Worm (Caenorhabditis elegans) whole organism, young adult: Measurements from ENCODE around the gene ttll-4.
A peak's percentile ranks its signal among the peaks of the same experiment; 100 is the strongest.

ENCODE experiments used
- B0336.3 ChIP-seq: fragments of 200-800 bp; sonication (Bioruptor generic); IDR thresholded peaks from 2 replicates; pipeline ENCODE4 v1.3.6; 2022; ENCODE audit warnings: missing genetic modification characterization, missing compliant biosample characterization
- D2030.7 ChIP-seq: fragments of 200-800 bp; sonication (Bioruptor generic); IDR thresholded peaks from 2 replicates; pipeline ENCODE4 v1.3.6; 2022; ENCODE audit warnings: missing genetic modification reagents, missing genetic modification characterization, missing compliant biosample characterization
- F10E7.11 ChIP-seq: sonication (generic microtip); optimal IDR thresholded peaks from 2 replicates; lab custom pipeline; 2017; ENCODE audit warnings: mild to moderate bottlenecking, missing genetic modification characterization, moderate library complexity, missing compliant biosample characterization
- F22D6.2 ChIP-seq: sonication (generic microtip); optimal IDR thresholded peaks from 2 replicates; lab custom pipeline; 2016; ENCODE audit warnings: mild to moderate bottlenecking, missing genetic modification characterization, missing compliant biosample characterization
- F33H1.4 ChIP-seq: fragments of 200-800 bp; sonication (Bioruptor generic); IDR thresholded peaks from 2 replicates; pipeline ENCODE4 v1.3.6; 2022; ENCODE audit warnings: missing genetic modification reagents, missing genetic modification characterization, missing compliant biosample characterization
- F57A8.1 ChIP-seq: fragments of 200-800 bp; sonication (Bioruptor generic); optimal IDR thresholded peaks from 2 replicates; lab custom pipeline; 2018; ENCODE audit warnings: mild to moderate bottlenecking, missing genetic modification characterization, moderate library complexity, missing compliant biosample characterization
- T07F8.4 ChIP-seq: sonication (generic microtip); optimal IDR thresholded peaks from 2 replicates; lab custom pipeline; 2016; ENCODE audit warnings: mild to moderate bottlenecking, missing genetic modification characterization, moderate library complexity, missing compliant biosample characterization
- Y67H2A.10 ChIP-seq: fragments of 200-800 bp; sonication (Bioruptor generic); conservative IDR thresholded peaks from 2 replicates; pipeline ENCODE4 v1.3.6; 2022; ENCODE audit warnings: missing genetic modification reagents, missing genetic modification characterization, missing compliant biosample characterization
- akir-1 ChIP-seq: fragments of 200-800 bp; sonication (Bioruptor generic); optimal IDR thresholded peaks from 2 replicates; lab custom pipeline; 2018; ENCODE audit warnings: mild to moderate bottlenecking, missing genetic modification characterization, moderate library complexity, missing compliant biosample characterization
- attf-3 ChIP-seq: fragments of 200-800 bp; sonication (Bioruptor generic); conservative IDR thresholded peaks from 2 replicates; pipeline ENCODE4 v1.3.6; 2022; ENCODE audit warnings: missing genetic modification reagents, missing genetic modification characterization, missing compliant biosample characterization
- bed-2 ChIP-seq: fragments of 200-800 bp; sonication (Bioruptor generic); IDR thresholded peaks from 2 replicates; pipeline ENCODE4 v1.3.6; 2022; ENCODE audit warnings: missing genetic modification reagents, missing genetic modification characterization, missing compliant biosample characterization
- cebp-1 ChIP-seq, 2 experiments: fragments of 200-800 bp in 1 of 2; sonication (Bioruptor generic) in 1 of 2; sonication (generic microtip) in 1 of 2; IDR thresholded peaks in 1 of 2; optimal IDR thresholded peaks in 1 of 2; 2 replicates each; pipeline versions ENCODE4 v1.3.6 to Lab custom; 2017 to 2022; ENCODE audit warnings: missing compliant biosample characterization in 2 of 2, missing genetic modification characterization in 2 of 2, mild to moderate bottlenecking in 1 of 2, missing genetic modification reagents in 1 of 2, moderate library complexity in 1 of 2
- cebp-2 ChIP-seq: fragments of 200-800 bp; sonication (Bioruptor generic); IDR thresholded peaks from 2 replicates; pipeline ENCODE4 v1.3.6; 2022; ENCODE audit warnings: missing genetic modification characterization, missing compliant biosample characterization
- ceh-40 ChIP-seq: fragments of 200-800 bp; sonication (Bioruptor generic); IDR thresholded peaks from 2 replicates; pipeline ENCODE4 v1.3.6; 2022; ENCODE audit warnings: missing genetic modification characterization, missing compliant biosample characterization
- ceh-91 ChIP-seq: fragments of 200-800 bp; sonication (Bioruptor generic); IDR thresholded peaks from 2 replicates; pipeline ENCODE4 v1.3.6; 2022; ENCODE audit warnings: missing genetic modification reagents, missing genetic modification characterization, missing compliant biosample characterization
- chd-7 ChIP-seq: sonication (generic microtip); optimal IDR thresholded peaks from 2 replicates; lab custom pipeline; 2016; ENCODE audit warnings: mild to moderate bottlenecking, missing genetic modification characterization, moderate library complexity, missing compliant biosample characterization
- die-1 ChIP-seq: sonication (generic microtip); optimal IDR thresholded peaks from 2 replicates; lab custom pipeline; 2016; ENCODE audit warnings: missing genotype, mild to moderate bottlenecking, missing genetic modification characterization, missing compliant biosample characterization
- dox-1 ChIP-seq: fragments of 200-800 bp; sonication (Bioruptor generic); IDR thresholded peaks from 2 replicates; pipeline ENCODE4 v1.3.6; 2022; ENCODE audit warnings: missing genetic modification reagents, missing genetic modification characterization, missing compliant biosample characterization
- dpl-1 ChIP-seq: fragments of 150-350 bp; optimal IDR thresholded peaks from 2 replicates; lab custom pipeline; 2014; ENCODE audit warnings: missing biosample characterization, missing genetic modification reagents, missing genetic modification characterization
- efl-1 ChIP-seq: fragments of 150-350 bp; optimal IDR thresholded peaks from 2 replicates; lab custom pipeline; 2014; ENCODE audit warnings: missing biosample characterization, missing genetic modification reagents, missing genetic modification characterization
- egrh-3 ChIP-seq: fragments of 200-800 bp; sonication (Bioruptor generic); IDR thresholded peaks from 2 replicates; pipeline ENCODE4 v1.3.6; 2022; ENCODE audit warnings: missing genetic modification reagents, missing genetic modification characterization, missing compliant biosample characterization
- ekl-4 ChIP-seq: fragments of 200-800 bp; sonication (Bioruptor generic); IDR thresholded peaks from 2 replicates; pipeline ENCODE4 v1.3.6; 2022; ENCODE audit warnings: missing genetic modification reagents, missing genetic modification characterization, missing compliant biosample characterization
- fkh-3 ChIP-seq: sonication (generic microtip); optimal IDR thresholded peaks from 2 replicates; lab custom pipeline; 2016; ENCODE audit warnings: mild to moderate bottlenecking, missing genetic modification characterization, missing compliant biosample characterization
- hmg-1.2 ChIP-seq: fragments of 200-800 bp; sonication (Bioruptor generic); IDR thresholded peaks from 2 replicates; pipeline ENCODE4 v1.3.6; 2022; ENCODE audit warnings: missing genetic modification reagents, missing genetic modification characterization, missing compliant biosample characterization
- hmg-20 ChIP-seq: fragments of 200-800 bp; sonication (Bioruptor generic); IDR thresholded peaks from 2 replicates; pipeline ENCODE4 v1.3.6; 2022; ENCODE audit warnings: missing genetic modification reagents, missing genetic modification characterization, missing compliant biosample characterization
- let-607 ChIP-seq, 2 experiments: fragments of 200-800 bp in 1 of 2; sonication (Bioruptor generic) in 1 of 2; sonication (generic microtip) in 1 of 2; optimal IDR thresholded peaks; 2 replicates each; lab custom pipeline; 2016 to 2018; ENCODE audit warnings: mild to moderate bottlenecking in 2 of 2, missing compliant biosample characterization in 2 of 2, missing genetic modification characterization in 2 of 2, moderate library complexity in 2 of 2, missing genotype in 1 of 2
- lin-26 ChIP-seq: fragments of 200-800 bp; sonication (Bioruptor generic); IDR thresholded peaks from 2 replicates; pipeline ENCODE4 v1.3.6; 2022; ENCODE audit warnings: missing genetic modification reagents, missing genetic modification characterization, missing compliant biosample characterization
- lin-35 ChIP-seq, 3 experiments: fragments of 150-350 bp in 2 of 3; sonication (generic microtip) in 1 of 3; optimal IDR thresholded peaks; 2 replicates each; lab custom pipeline; 2014 to 2018; ENCODE audit warnings: missing biosample characterization in 3 of 3, missing genetic modification characterization in 3 of 3, missing genetic modification reagents in 3 of 3
- lin-54 ChIP-seq: fragments of 200-800 bp; sonication (Bioruptor generic); optimal IDR thresholded peaks from 2 replicates; lab custom pipeline; 2018; ENCODE audit warnings: mild to moderate bottlenecking, missing genetic modification characterization, missing compliant biosample characterization
- lsl-1 ChIP-seq: fragments of 200-800 bp; sonication (Bioruptor generic); optimal IDR thresholded peaks from 2 replicates; lab custom pipeline; 2018; ENCODE audit warnings: mild to moderate bottlenecking, missing genetic modification characterization, moderate library complexity, missing compliant biosample characterization
- madf-10 ChIP-seq: sonication (generic microtip); optimal IDR thresholded peaks from 2 replicates; lab custom pipeline; 2016; ENCODE audit warnings: mild to moderate bottlenecking, missing genetic modification characterization, missing compliant biosample characterization
- madf-3 ChIP-seq: fragments of 200-800 bp; sonication (Bioruptor generic); IDR thresholded peaks from 2 replicates; pipeline ENCODE4 v1.3.6; 2022; ENCODE audit warnings: missing genetic modification reagents, missing genetic modification characterization, missing compliant biosample characterization
- madf-6 ChIP-seq: fragments of 200-800 bp; sonication (Bioruptor generic); IDR thresholded peaks from 2 replicates; pipeline ENCODE4 v1.3.6; 2022; ENCODE audit warnings: missing genetic modification reagents, missing genetic modification characterization, missing compliant biosample characterization
- nfya-1 ChIP-seq: sonication (generic microtip); optimal IDR thresholded peaks from 2 replicates; lab custom pipeline; 2017; ENCODE audit warnings: antibody characterized with exemption, missing compliant biosample characterization, missing genetic modification characterization, borderline replicate concordance; ENCODE audit not compliant: insufficient read depth
- nfyb-1 ChIP-seq: fragments of 200-800 bp; sonication (Bioruptor generic); IDR thresholded peaks from 2 replicates; pipeline ENCODE4 v1.3.6; 2022; ENCODE audit warnings: missing genetic modification reagents, missing genetic modification characterization, missing compliant biosample characterization
- nhr-120 ChIP-seq: fragments of 200-800 bp; sonication (Bioruptor generic); IDR thresholded peaks from 2 replicates; pipeline ENCODE4 v1.3.6; 2022; ENCODE audit warnings: missing genetic modification characterization, missing compliant biosample characterization
- rpc-1 ChIP-seq, 2 experiments: fragments of 150-350 bp in 1 of 2; sonication (generic microtip) in 1 of 2; optimal IDR thresholded peaks; 2 replicates each; lab custom pipeline; 2014 to 2018; ENCODE audit warnings: missing biosample characterization in 1 of 2, missing genetic modification characterization in 1 of 2, missing genetic modification reagents in 1 of 2, missing genotype in 1 of 2
- snpc-1.1 ChIP-seq: sonication (generic microtip); optimal IDR thresholded peaks from 2 replicates; lab custom pipeline; 2017; ENCODE audit warnings: missing genetic modification characterization, mild to moderate bottlenecking, missing compliant biosample characterization, antibody characterized with exemption, moderate library complexity, missing genotype, missing genetic modification reagents; ENCODE audit not compliant: insufficient read depth
- snpc-4 ChIP-seq, 5 experiments: fragments of 150-350 bp in 1 of 5; sonication (generic microtip) in 4 of 5; optimal IDR thresholded peaks; 2 replicates each; lab custom pipeline; 2014 to 2018; ENCODE audit warnings: missing genetic modification characterization in 5 of 5, missing biosample characterization in 3 of 5, antibody characterized with exemption in 2 of 5, mild to moderate bottlenecking in 2 of 5, missing compliant biosample characterization in 2 of 5, missing genotype in 2 of 5, moderate library complexity in 2 of 5, missing genetic modification reagents in 1 of 5
- sptf-2 ChIP-seq: fragments of 200-800 bp; sonication (Bioruptor generic); optimal IDR thresholded peaks from 2 replicates; lab custom pipeline; 2018; ENCODE audit warnings: mild to moderate bottlenecking, missing genetic modification characterization, missing compliant biosample characterization
- tbp1 ChIP-seq: fragments of 200-800 bp; sonication (Bioruptor generic); optimal IDR thresholded peaks from 2 replicates; lab custom pipeline; 2018; ENCODE audit warnings: mild to moderate bottlenecking, missing genetic modification characterization, missing compliant biosample characterization
- xnd-1 ChIP-seq: sonication (generic microtip); optimal IDR thresholded peaks from 2 replicates; lab custom pipeline; 2016; ENCODE audit warnings: missing genotype, missing genetic modification reagents, missing genetic modification characterization, missing compliant biosample characterization
- zfh-2 ChIP-seq: fragments of 200-800 bp; sonication (Bioruptor generic); conservative IDR thresholded peaks from 2 replicates; pipeline ENCODE4 v1.3.6; 2022; ENCODE audit warnings: missing genetic modification reagents, missing genetic modification characterization, missing compliant biosample characterization
- ztf-25 ChIP-seq: fragments of 200-800 bp; sonication (Bioruptor generic); IDR thresholded peaks from 2 replicates; pipeline ENCODE4 v1.3.6; 2022; ENCODE audit warnings: missing genetic modification reagents, missing genetic modification characterization, missing compliant biosample characterization

Gene ttll-4

DNA sequence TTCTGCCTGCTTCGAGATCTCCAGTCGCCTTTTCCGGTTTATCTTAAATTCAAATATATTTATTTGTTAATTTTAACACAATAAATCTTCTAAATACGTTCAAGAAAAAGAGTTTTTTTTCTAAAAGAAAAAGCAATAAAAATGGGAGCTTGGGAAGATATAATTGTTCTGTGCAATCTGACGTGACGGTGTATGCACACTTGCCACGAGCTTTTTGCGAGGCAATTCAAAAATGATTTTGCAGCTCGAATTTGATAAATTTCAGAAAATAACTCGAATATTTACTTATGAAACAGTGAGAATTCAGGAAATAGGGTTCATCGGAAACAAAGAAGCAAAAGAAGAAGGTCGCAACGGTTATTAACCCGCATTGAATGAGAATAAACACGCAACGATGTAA is 30.9 kb upstream of the ttll-4 start:
- no peak for TF ChIP-seq sptf-2 (GFP tag; lab: Kevin White, UChicago)
- TF ChIP-seq madf-6 (GFP tag; lab: Robert Waterston, UW) = peak; percentile 37; the same call in 1 of the 2 replicates
- peak; percentile 57 for TF ChIP-seq dpl-1 (GFP tag; lab: Kevin White, UChicago)
- no peak for TF ChIP-seq B0336.3 (GFP tag; lab: Robert Waterston, UW)
- no peak for TF ChIP-seq fkh-3 (tag; lab: Kevin White, UChicago)
- TF ChIP-seq snpc-4 (GFP tag; optimal IDR thresholded peaks at IDR 0.05; lab: Kevin White, UChicago) = no peak
- peak in 1 of 4 experiments; percentile 6 for TF ChIP-seq snpc-4 (tag; optimal IDR thresholded peaks at IDR 0.05; lab: Kevin White, UChicago)
- TF ChIP-seq zfh-2 (GFP tag; lab: Robert Waterston, UW) = no peak
- no peak for TF ChIP-seq rpc-1 (optimal IDR thresholded peaks at IDR 0.05; lab: Kevin White, UChicago)
- no peak for TF ChIP-seq rpc-1 (tag; optimal IDR thresholded peaks at IDR 0.05; lab: Kevin White, UChicago)
- peak; percentile 66 for TF ChIP-seq efl-1 (GFP tag; lab: Kevin White, UChicago)
- no peak for TF ChIP-seq T07F8.4 (tag; lab: Kevin White, UChicago)
- no peak for TF ChIP-seq attf-3 (GFP tag; lab: Robert Waterston, UW)
- peak in 1 of 3 experiments; percentile 54 for TF ChIP-seq lin-35 (GFP tag; optimal IDR thresholded peaks at IDR 0.05; lab: Kevin White, UChicago)
- TF ChIP-seq madf-10 (tag; lab: Kevin White, UChicago) = no peak
- no peak for TF ChIP-seq tbp1
- TF ChIP-seq D2030.7 = no peak
- 0 out of 2 replicates have a peak, but pooled peaks have one; percentile 35 for TF ChIP-seq nfyb-1 (GFP tag; lab: Robert Waterston, UW)
- TF ChIP-seq F33H1.4 (GFP tag; lab: Robert Waterston, UW) = 0 out of 2 replicates have a peak, but pooled peaks have one; percentile 18
- TF ChIP-seq let-607 (tag; optimal IDR thresholded peaks at IDR 0.05; lab: Kevin White, UChicago) = no peak
- no peak for TF ChIP-seq lin-26 (GFP tag; lab: Robert Waterston, UW)
- no peak for TF ChIP-seq hmg-20
- no peak for TF ChIP-seq ceh-40
- peak; percentile 42 for TF ChIP-seq lsl-1 (GFP tag; lab: Kevin White, UChicago)
- no peak for TF ChIP-seq snpc-1.1
- no peak for TF ChIP-seq F22D6.2 (tag; lab: Kevin White, UChicago)
- TF ChIP-seq die-1 (tag; lab: Kevin White, UChicago) = no peak
- TF ChIP-seq lin-54 (GFP tag; lab: Kevin White, UChicago) = peak; percentile 81
- peak; percentile 12; the same call in 1 of the 2 replicates for TF ChIP-seq hmg-1.2 (GFP tag; lab: Robert Waterston, UW)
- no peak for TF ChIP-seq akir-1
- no peak for TF ChIP-seq F10E7.11 (tag; lab: Kevin White, UChicago)

DNA sequence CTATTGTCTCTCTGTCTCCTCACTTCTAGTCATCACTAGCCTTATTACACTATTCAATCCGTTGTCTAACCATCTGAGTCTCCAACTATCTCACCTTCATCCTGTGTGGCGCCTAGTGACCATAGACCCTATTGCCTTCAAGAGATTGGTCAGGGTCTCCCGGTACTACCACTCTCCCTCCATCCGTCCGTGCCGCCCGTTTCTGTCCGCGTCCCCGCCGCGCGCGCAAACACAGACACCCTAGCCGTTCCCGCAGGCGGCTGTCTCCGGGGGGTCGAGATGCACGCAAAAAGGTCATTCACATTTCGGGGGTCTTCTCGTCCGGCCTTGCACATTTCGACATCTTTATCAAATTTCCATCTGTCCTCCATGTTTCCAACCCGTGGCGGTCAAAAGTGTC is 29.4 kb upstream of the ttll-4 start:
- peak; percentile 52; the same call in 1 of the 2 replicates for TF ChIP-seq madf-6 (GFP tag; lab: Robert Waterston, UW)
- 0 out of 2 replicates have a peak, but pooled peaks have one; percentile 64 for TF ChIP-seq ekl-4 (GFP tag; lab: Robert Waterston, UW)
- no peak for TF ChIP-seq F57A8.1 (GFP tag; lab: Kevin White, UChicago)
- TF ChIP-seq ceh-91 = no peak
- 0 out of 2 replicates have a peak, but pooled peaks have one; percentile 57 for TF ChIP-seq nhr-120 (GFP tag; lab: Robert Waterston, UW)
- no peak for TF ChIP-seq nfya-1 (tag; lab: Kevin White, UChicago)
- TF ChIP-seq ztf-25 (GFP tag; lab: Robert Waterston, UW) = no peak
- TF ChIP-seq madf-3 (GFP tag; lab: Robert Waterston, UW) = 0 out of 2 replicates have a peak, but pooled peaks have one; percentile 51
- no peak for TF ChIP-seq cebp-2 (GFP tag; lab: Robert Waterston, UW)
- peak; percentile 88 for TF ChIP-seq egrh-3 (GFP tag; lab: Robert Waterston, UW)
- peak; percentile 35 for TF ChIP-seq efl-1 (GFP tag; lab: Kevin White, UChicago)
- peak; percentile 66; the same call in 1 of the 2 replicates for TF ChIP-seq nfyb-1 (GFP tag; lab: Robert Waterston, UW)
- TF ChIP-seq hmg-1.2 (GFP tag; lab: Robert Waterston, UW) = peak; percentile 31; the same call in 1 of the 2 replicates
- 0 out of 2 replicates have a peak, but pooled peaks have one; percentile 24 for TF ChIP-seq lin-26 (GFP tag; lab: Robert Waterston, UW)
- TF ChIP-seq zfh-2 (GFP tag; lab: Robert Waterston, UW) = peak; percentile 96
- TF ChIP-seq xnd-1 (tag; lab: Kevin White, UChicago) = no peak
- no peak for TF ChIP-seq Y67H2A.10
- TF ChIP-seq cebp-1 (GFP tag; IDR thresholded peaks at IDR 0.05; lab: Robert Waterston, UW) = no peak
- peak; percentile 29 for TF ChIP-seq cebp-1 (tag; optimal IDR thresholded peaks at IDR 0.05; lab: Kevin White, UChicago)
- no peak for TF ChIP-seq D2030.7
- TF ChIP-seq chd-7 = peak; percentile 23
- 0 out of 2 replicates have a peak, but pooled peaks have one; percentile 68 for TF ChIP-seq bed-2 (GFP tag; lab: Robert Waterston, UW)
- TF ChIP-seq dox-1 (GFP tag; lab: Robert Waterston, UW) = peak; percentile 13; the same call in 1 of the 2 replicates
